Worm (Caenorhabditis elegans) whole organism, L4 larva: ENCODE measurements around the gene F58A6.2.

ENCODE experiments used
- T20F7.1 ChIP-seq: fragments of 200-800 bp; sonication (Bioruptor generic); optimal IDR thresholded peaks from 2 replicates; lab custom pipeline; 2018; ENCODE audit warnings: mild to moderate bottlenecking, missing genetic modification characterization, missing compliant biosample characterization
- T26A8.4 ChIP-seq: fragments of 200-800 bp; sonication (Bioruptor generic); IDR thresholded peaks from 2 replicates; pipeline ENCODE4 v1.3.6; 2022; ENCODE audit warnings: missing genetic modification characterization, missing compliant biosample characterization
- Y105C5A.15 ChIP-seq: fragments of 200-800 bp; sonication (Bioruptor generic); IDR thresholded peaks from 2 replicates; pipeline ENCODE4 v1.3.6; 2022; ENCODE audit warnings: missing genetic modification characterization, missing compliant biosample characterization
- Y75B8A.6 ChIP-seq: fragments of 200-800 bp; sonication (Bioruptor generic); IDR thresholded peaks from 2 replicates; pipeline ENCODE4 v1.3.6; 2022; ENCODE audit warnings: missing genetic modification reagents, missing genetic modification characterization, missing compliant biosample characterization
- aha-1 ChIP-seq: fragments of 150-350 bp; peaks from one replicate; lab custom pipeline; 2014; ENCODE audit warnings: missing biosample characterization, missing genetic modification characterization
- ama-1 ChIP-seq: fragments of 150-350 bp; optimal IDR thresholded peaks from 2 replicates; lab custom pipeline; 2014; ENCODE audit warnings: inconsistent platforms, mixed read lengths
- ceh-20 ChIP-seq: fragments of 200-800 bp; sonication (Bioruptor generic); IDR thresholded peaks from 2 replicates; pipeline ENCODE4 v1.3.6; 2022; ENCODE audit warnings: missing genetic modification reagents, missing genetic modification characterization, missing compliant biosample characterization
- ceh-28 ChIP-seq: fragments of 150-350 bp; optimal IDR thresholded peaks from 2 replicates; lab custom pipeline; 2014; ENCODE audit warnings: missing biosample characterization, missing genetic modification reagents, missing genetic modification characterization
- ceh-32 ChIP-seq: sonication (generic microtip); optimal IDR thresholded peaks from 2 replicates; lab custom pipeline; 2016; ENCODE audit warnings: mild to moderate bottlenecking, missing genetic modification characterization, missing compliant biosample characterization; ENCODE audit not compliant: poor library complexity
- ceh-44 ChIP-seq: fragments of 200-800 bp; sonication (Bioruptor generic); IDR thresholded peaks from 2 replicates; pipeline ENCODE4 v1.3.6; 2022; ENCODE audit warnings: missing genetic modification reagents, missing genetic modification characterization, missing compliant biosample characterization
- ceh-62 ChIP-seq: sonication (generic microtip); optimal IDR thresholded peaks from 2 replicates; lab custom pipeline; 2017; ENCODE audit warnings: missing biosample characterization, missing genetic modification characterization
- ces-1 ChIP-seq: fragments of 150-350 bp; sonication (generic microtip); optimal IDR thresholded peaks from 4 replicates; lab custom pipeline; 2014; ENCODE audit warnings: missing biosample characterization, missing genetic modification reagents, missing genetic modification characterization
- daf-12 ChIP-seq: fragments of 150-350 bp; optimal IDR thresholded peaks from 2 replicates; lab custom pipeline; 2014; ENCODE audit warnings: missing biosample characterization, missing genetic modification reagents, missing genetic modification characterization
- dmd-8 ChIP-seq: fragments of 200-800 bp; sonication (Bioruptor generic); IDR thresholded peaks from 2 replicates; pipeline ENCODE4 v1.3.6; 2022; ENCODE audit warnings: missing genetic modification characterization, missing compliant biosample characterization
- dmd-9 ChIP-seq: fragments of 200-800 bp; sonication (Bioruptor generic); IDR thresholded peaks from 2 replicates; pipeline ENCODE4 v1.3.6; 2022; ENCODE audit warnings: missing genetic modification reagents, missing genetic modification characterization, missing compliant biosample characterization
- dpl-1 ChIP-seq: fragments of 150-350 bp; optimal IDR thresholded peaks from 2 replicates; lab custom pipeline; 2014; ENCODE audit warnings: missing biosample characterization, missing genetic modification reagents, missing genetic modification characterization
- duxl-1 ChIP-seq: sonication (generic microtip); optimal IDR thresholded peaks from 2 replicates; lab custom pipeline; 2016; ENCODE audit warnings: mild to moderate bottlenecking, missing genetic modification characterization, moderate library complexity, missing compliant biosample characterization; ENCODE audit not compliant: poor library complexity
- egl-43 ChIP-seq: fragments of 200-800 bp; sonication (Bioruptor generic); IDR thresholded peaks from 2 replicates; pipeline ENCODE4 v1.3.6; 2022; ENCODE audit warnings: missing genetic modification reagents, missing genetic modification characterization, missing compliant biosample characterization
- hif-1 ChIP-seq, 2 experiments: sonication (generic microtip); optimal IDR thresholded peaks; 2 replicates each; lab custom pipeline; 2016 to 2017; ENCODE audit warnings: missing compliant biosample characterization in 2 of 2, missing genetic modification characterization in 2 of 2, missing genetic modification reagents in 2 of 2, missing genotype in 2 of 2, mild to moderate bottlenecking in 1 of 2
- hmg-1.1 ChIP-seq: fragments of 200-800 bp; sonication (Bioruptor generic); IDR thresholded peaks from 2 replicates; pipeline ENCODE4 v1.3.6; 2022; ENCODE audit warnings: missing genetic modification reagents, missing genetic modification characterization, missing compliant biosample characterization
- lim-7 ChIP-seq: fragments of 200-800 bp; sonication (Bioruptor generic); IDR thresholded peaks from 2 replicates; pipeline ENCODE4 v1.3.6; 2022; ENCODE audit warnings: missing genetic modification characterization, missing compliant biosample characterization
- lin-38 ChIP-seq: fragments of 200-800 bp; sonication (Bioruptor generic); IDR thresholded peaks from 2 replicates; pipeline ENCODE4 v1.3.6; 2022; ENCODE audit warnings: missing genetic modification reagents, missing genetic modification characterization, missing compliant biosample characterization
- lir-3 ChIP-seq: sonication (generic microtip); optimal IDR thresholded peaks from 2 replicates; lab custom pipeline; 2016; ENCODE audit warnings: mild to moderate bottlenecking, missing genetic modification characterization, missing compliant biosample characterization
- lsy-2 ChIP-seq, 2 experiments: fragments of 150-350 bp in 1 of 2; sonication (generic microtip) in 1 of 2; optimal IDR thresholded peaks; 2 replicates each; lab custom pipeline; 2014 to 2017; ENCODE audit warnings: missing biosample characterization in 2 of 2, missing genetic modification characterization in 2 of 2
- madf-5 ChIP-seq, 2 experiments: fragments of 200-800 bp; sonication (Bioruptor generic); IDR thresholded peaks; 2 replicates each; pipeline ENCODE4 v1.3.6; 2022; ENCODE audit warnings: missing compliant biosample characterization in 2 of 2, missing genetic modification characterization in 2 of 2
- mdl-1 ChIP-seq, 2 experiments: fragments of 150-350 bp in 1 of 2; sonication (generic microtip) in 1 of 2; optimal IDR thresholded peaks; 2 replicates each; lab custom pipeline; 2014 to 2017; ENCODE audit warnings: missing biosample characterization in 2 of 2, missing genetic modification characterization in 2 of 2
- mdt-29 ChIP-seq: fragments of 200-800 bp; sonication (Bioruptor generic); IDR thresholded peaks from 2 replicates; pipeline ENCODE4 v1.3.6; 2022; ENCODE audit warnings: missing genetic modification reagents, missing genetic modification characterization, missing compliant biosample characterization
- mes-2 ChIP-seq: sonication (generic microtip); optimal IDR thresholded peaks from 2 replicates; lab custom pipeline; 2016; ENCODE audit warnings: missing genotype, mild to moderate bottlenecking, missing genetic modification characterization, missing compliant biosample characterization; ENCODE audit not compliant: poor library complexity, severe bottlenecking
- mxl-2 ChIP-seq: fragments of 200-800 bp; sonication (Bioruptor generic); conservative IDR thresholded peaks from 2 replicates; pipeline ENCODE4 v1.3.6; 2022; ENCODE audit warnings: missing genetic modification reagents, missing genetic modification characterization, missing compliant biosample characterization
- mxl-3 ChIP-seq: fragments of 200-800 bp; sonication (Bioruptor generic); optimal IDR thresholded peaks from 2 replicates; lab custom pipeline; 2018; ENCODE audit warnings: mild to moderate bottlenecking, missing genetic modification characterization, missing compliant biosample characterization
- nhr-10 ChIP-seq: fragments of 150-350 bp; optimal IDR thresholded peaks from 2 replicates; lab custom pipeline; 2014; ENCODE audit warnings: missing biosample characterization, missing genetic modification characterization
- nhr-25 ChIP-seq: sonication (generic microtip); optimal IDR thresholded peaks from 2 replicates; lab custom pipeline; 2017; ENCODE audit warnings: missing genetic modification characterization, mild to moderate bottlenecking, missing compliant biosample characterization, antibody characterized with exemption, moderate library complexity, borderline replicate concordance; ENCODE audit not compliant: insufficient read depth
- nhr-28 ChIP-seq: fragments of 150-350 bp; optimal IDR thresholded peaks from 2 replicates; lab custom pipeline; 2014; ENCODE audit warnings: missing biosample characterization, missing genetic modification characterization
- nhr-48 ChIP-seq: sonication (generic microtip); optimal IDR thresholded peaks from 2 replicates; lab custom pipeline; 2016; ENCODE audit warnings: mild to moderate bottlenecking, missing genetic modification characterization, missing compliant biosample characterization
- nhr-76 ChIP-seq: fragments of 150-350 bp; optimal IDR thresholded peaks from 2 replicates; lab custom pipeline; 2014; ENCODE audit warnings: missing biosample characterization, missing genetic modification characterization
- rbr-2 ChIP-seq: sonication (generic microtip); optimal IDR thresholded peaks from 2 replicates; lab custom pipeline; 2016; ENCODE audit warnings: missing genotype, missing genetic modification characterization, missing compliant biosample characterization
- saeg-2 ChIP-seq: fragments of 200-800 bp; sonication (Bioruptor generic); IDR thresholded peaks from 2 replicates; pipeline ENCODE4 v1.3.6; 2022; ENCODE audit warnings: missing genetic modification reagents, missing genetic modification characterization, missing compliant biosample characterization
- sdz-12 ChIP-seq: fragments of 200-800 bp; sonication (Bioruptor generic); optimal IDR thresholded peaks from 2 replicates; lab custom pipeline; 2018; ENCODE audit warnings: mild to moderate bottlenecking, missing genetic modification characterization, missing compliant biosample characterization
- set-16 ChIP-seq: fragments of 200-800 bp; sonication (Bioruptor generic); IDR thresholded peaks from 2 replicates; pipeline ENCODE4 v1.3.6; 2022; ENCODE audit warnings: missing genetic modification reagents, missing genetic modification characterization, missing compliant biosample characterization
- spr-1 ChIP-seq: sonication (generic microtip); optimal IDR thresholded peaks from 2 replicates; lab custom pipeline; 2016; ENCODE audit warnings: mild to moderate bottlenecking, missing genetic modification characterization, missing compliant biosample characterization
- unc-62 ChIP-seq, 3 experiments: fragments of 150-350 bp in 1 of 3; sonication (generic microtip); optimal IDR thresholded peaks in 2 of 3; peaks in 1 of 3; 1 replicate in 1 of 3; 2 replicates in 2 of 3; lab custom pipeline; 2014 to 2017; ENCODE audit warnings: missing biosample characterization in 3 of 3, missing genetic modification characterization in 3 of 3, missing genetic modification reagents in 3 of 3, missing genotype in 1 of 3
- zfp-2 ChIP-seq: sonication (generic microtip); optimal IDR thresholded peaks from 2 replicates; lab custom pipeline; 2016; ENCODE audit warnings: mild to moderate bottlenecking, missing genetic modification characterization, missing compliant biosample characterization

The F58A6.2 gene

ce11 chrII:5176934-5177333 is 40.4 kb downstream of the F58A6.2 start:
- peak in 1 of 2 experiments; percentile 37 for TF ChIP-seq unc-62 (GFP tag; optimal IDR thresholded peaks at IDR 0.05 in 1 of 2; lab: Kevin White, UChicago)
- no peak for TF ChIP-seq unc-62 (tag; optimal IDR thresholded peaks at IDR 0.05; lab: Kevin White, UChicago)
- peak; percentile 93 for TF ChIP-seq aha-1
- no peak for TF ChIP-seq dpl-1

ce11 chrII:5177902-5178301 is 41.4 kb downstream of the F58A6.2 start, which contains the start of gene C27D6.12:
Gene C27D6.12 (minus strand): TSS chrII:5178002.
- TF ChIP-seq dmd-8 (GFP tag; lab: Robert Waterston, UW) (no peak), ceh-28 (no peak), duxl-1 (tag; lab: Kevin White, UChicago) (no peak), nhr-76 (no peak), saeg-2 (GFP tag; lab: Robert Waterston, UW) (no peak), dpl-1 (no peak), daf-12 (tag; lab: Kevin White, UChicago) (no peak), lir-3 (tag; lab: Kevin White, UChicago) (no peak), mxl-2 (GFP tag; lab: Robert Waterston, UW) (no peak), ceh-62 (tag; lab: Kevin White, UChicago) (no peak), unc-62 (GFP tag; optimal IDR thresholded peaks at IDR 0.05 in 1 of 2; lab: Kevin White, UChicago) (peak in 1 of 2 experiments; percentile 44), unc-62 (tag; optimal IDR thresholded peaks at IDR 0.05; lab: Kevin White, UChicago) (no peak), ceh-20 (GFP tag; lab: Robert Waterston, UW) (no peak), aha-1 (peak; percentile 17), zfp-2 (no peak), madf-5 (GFP tag; IDR thresholded peaks at IDR 0.05; lab: Robert Waterston, UW) (no peak)

ce11 chrII:5178609-5179008 is 42.1 kb downstream of the F58A6.2 start:
- TF ChIP-seq Y75B8A.6 (GFP tag; lab: Robert Waterston, UW): 0 out of 2 replicates have a peak, but pooled peaks have one; percentile 12
- TF ChIP-seq sdz-12 (GFP tag; lab: Kevin White, UChicago): peak; percentile 40
- no peak for TF ChIP-seq nhr-10 (tag; lab: Kevin White, UChicago)
- TF ChIP-seq mxl-3 (GFP tag; lab: Kevin White, UChicago): no peak
- no peak for TF ChIP-seq daf-12 (tag; lab: Kevin White, UChicago)
- TF ChIP-seq ces-1 (GFP tag; lab: Kevin White, UChicago): no peak
- no peak for TF ChIP-seq ama-1 (lab: Kevin White, UChicago)
- no peak for TF ChIP-seq T20F7.1 (GFP tag; lab: Kevin White, UChicago)
- TF ChIP-seq T26A8.4 (GFP tag; lab: Robert Waterston, UW): peak; percentile 56
- TF ChIP-seq hmg-1.1 (GFP tag; lab: Robert Waterston, UW): no peak
- peak in 1 of 2 experiments; percentile 11 for TF ChIP-seq lsy-2 (tag; optimal IDR thresholded peaks at IDR 0.05; lab: Kevin White, UChicago)
- 0 out of 2 replicates have a peak, but pooled peaks have one; percentile 21 for TF ChIP-seq saeg-2 (GFP tag; lab: Robert Waterston, UW)

ce11 chrII:5180272-5180671 is 43.8 kb downstream of the F58A6.2 start:
- TF ChIP-seq aha-1 (peak; percentile 86), dmd-9 (GFP tag; lab: Robert Waterston, UW) (no peak)

ce11 chrII:5181497-5181896 is 45.0 kb downstream of the F58A6.2 start:
- peak in 1 of 2 experiments; percentile 58 for TF ChIP-seq hif-1 (tag; optimal IDR thresholded peaks at IDR 0.05; lab: Kevin White, UChicago)
- TF ChIP-seq lin-38 (GFP tag; lab: Robert Waterston, UW): peak; percentile 48
- TF ChIP-seq egl-43: peak; percentile 78
- peak; percentile 46 for TF ChIP-seq nhr-28 (tag; lab: Kevin White, UChicago)
- TF ChIP-seq ceh-44 (GFP tag; lab: Robert Waterston, UW): 0 out of 2 replicates have a peak, but pooled peaks have one; percentile 19
- peak; percentile 70 for TF ChIP-seq nhr-25 (tag; lab: Kevin White, UChicago)
- TF ChIP-seq mes-2 (tag; lab: Kevin White, UChicago): peak; percentile 56
- TF ChIP-seq set-16 (GFP tag; lab: Robert Waterston, UW): peak; percentile 59; the same call in 1 of the 2 replicates
- no peak for TF ChIP-seq ceh-32 (tag; lab: Kevin White, UChicago)
- no peak for TF ChIP-seq Y105C5A.15 (GFP tag; lab: Robert Waterston, UW)
- TF ChIP-seq T20F7.1 (GFP tag; lab: Kevin White, UChicago): peak; percentile 7
- no peak for TF ChIP-seq mdt-29 (GFP tag; lab: Robert Waterston, UW)
- no peak for TF ChIP-seq Y75B8A.6 (GFP tag; lab: Robert Waterston, UW)
- 0 out of 2 replicates have a peak, but pooled peaks have one; percentile 27 for TF ChIP-seq T26A8.4 (GFP tag; lab: Robert Waterston, UW)
- TF ChIP-seq rbr-2: peak; percentile 79
- peak; percentile 51 for TF ChIP-seq nhr-48 (tag; lab: Kevin White, UChicago)
- TF ChIP-seq mdl-1 (tag; optimal IDR thresholded peaks at IDR 0.05; lab: Kevin White, UChicago): peak; percentile 72 to 93
- no peak for TF ChIP-seq lim-7
- peak; percentile 45 for TF ChIP-seq spr-1 (tag; lab: Kevin White, UChicago)
